Worm (Caenorhabditis elegans) whole organism, L4/young adult: Measurements from ENCODE around the gene sas-5.

Experiments used
- W03F9.2 ChIP-seq: fragments of 150-350 bp; optimal IDR thresholded peaks from 2 replicates; lab custom pipeline; 2014; ENCODE audit warnings: missing biosample characterization, missing genetic modification characterization
- him-1 ChIP-seq: sonication (generic microtip); optimal IDR thresholded peaks from 2 replicates; lab custom pipeline; 2016; ENCODE audit warnings: missing genotype, missing genetic modification reagents, missing genetic modification characterization, missing compliant biosample characterization

DNA sequence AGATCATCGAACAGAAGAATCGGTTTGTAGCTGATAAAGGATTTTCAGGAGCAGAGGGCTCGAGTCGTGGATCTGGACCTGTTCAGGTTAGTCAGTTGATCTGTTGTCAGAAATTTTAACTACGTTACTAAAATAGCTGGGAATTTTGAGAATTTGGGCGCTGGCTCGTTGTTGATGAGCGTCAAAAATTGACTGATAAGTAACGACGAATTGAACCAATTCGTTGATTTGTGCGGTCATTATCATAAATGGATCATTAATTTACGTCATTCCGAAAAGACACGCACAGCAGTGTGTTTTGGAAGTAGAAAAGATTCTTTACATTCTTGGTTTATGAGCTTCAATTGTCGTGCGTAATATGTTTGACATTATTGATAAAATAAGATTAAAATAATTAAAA lies 37.3 kb downstream of the sas-5 start:
- TF ChIP-seq him-1 (tag; lab: Kevin White, UChicago) = no peak
- TF ChIP-seq W03F9.2 = no peak
